Worm (Caenorhabditis elegans) whole organism, L3 larva: ENCODE results near the gene F54D5.15.

Experiments
- ZK546.5 ChIP-seq: sonication (generic microtip); optimal IDR thresholded peaks from 2 replicates; lab custom pipeline; 2017; ENCODE audit warnings: missing biosample characterization, missing genetic modification characterization
- aly-2 ChIP-seq: fragments of 150-350 bp; optimal IDR thresholded peaks from 2 replicates; lab custom pipeline; 2014; ENCODE audit warnings: missing biosample characterization, missing genetic modification characterization
- ama-1 ChIP-seq: fragments of 150-350 bp; optimal IDR thresholded peaks from 2 replicates; lab custom pipeline; 2018
- ceh-16 ChIP-seq: sonication (generic microtip); optimal IDR thresholded peaks from 2 replicates; lab custom pipeline; 2017; ENCODE audit warnings: missing biosample characterization, missing genetic modification characterization
- ceh-28 ChIP-seq: fragments of 150-350 bp; optimal IDR thresholded peaks from 2 replicates; lab custom pipeline; 2014; ENCODE audit warnings: missing biosample characterization, missing genetic modification reagents, missing genetic modification characterization
- ceh-82 ChIP-seq: fragments of 150-350 bp; optimal IDR thresholded peaks from 2 replicates; lab custom pipeline; 2014; ENCODE audit warnings: missing biosample characterization, missing genetic modification characterization
- egl-27 ChIP-seq: sonication (generic microtip); optimal IDR thresholded peaks from 4 replicates; lab custom pipeline; 2017; ENCODE audit warnings: missing biosample characterization, missing genetic modification reagents, missing genetic modification characterization
- elt-1 ChIP-seq: fragments of 150-350 bp; optimal IDR thresholded peaks from 2 replicates; lab custom pipeline; 2014; ENCODE audit warnings: missing biosample characterization, missing genetic modification characterization
- elt-2 ChIP-seq: sonication (generic microtip); optimal IDR thresholded peaks from 2 replicates; lab custom pipeline; 2016; ENCODE audit warnings: missing genetic modification reagents, mild to moderate bottlenecking, missing genetic modification characterization, missing compliant biosample characterization
- elt-3 ChIP-seq, 3 experiments: fragments of 150-350 bp in 1 of 3; sonication (generic microtip) in 2 of 3; optimal IDR thresholded peaks; 2 replicates in 2 of 3; 4 replicates in 1 of 3; lab custom pipeline; 2014 to 2017; ENCODE audit warnings: missing biosample characterization in 3 of 3, missing genetic modification characterization in 3 of 3
- fkh-2 ChIP-seq: fragments of 150-350 bp; optimal IDR thresholded peaks from 2 replicates; lab custom pipeline; 2014; ENCODE audit warnings: missing biosample characterization, missing genetic modification reagents, missing genetic modification characterization
- fos-1 ChIP-seq: fragments of 150-350 bp; optimal IDR thresholded peaks from 2 replicates; lab custom pipeline; 2014; ENCODE audit warnings: missing biosample characterization, missing genetic modification characterization
- hmg-11 ChIP-seq: sonication (generic microtip); optimal IDR thresholded peaks from 2 replicates; lab custom pipeline; 2016; ENCODE audit warnings: missing genetic modification characterization, missing compliant biosample characterization
- jun-1 ChIP-seq: fragments of 150-350 bp; optimal IDR thresholded peaks from 2 replicates; lab custom pipeline; 2014; ENCODE audit warnings: missing biosample characterization, missing genetic modification reagents, missing genetic modification characterization
- lin-15B ChIP-seq: fragments of 150-350 bp; optimal IDR thresholded peaks from 2 replicates; lab custom pipeline; 2014; ENCODE audit warnings: missing biosample characterization, missing genetic modification characterization
- lin-39 ChIP-seq: fragments of 150-350 bp; optimal IDR thresholded peaks from 2 replicates; lab custom pipeline; 2018; ENCODE audit warnings: missing biosample characterization, missing genetic modification reagents, missing genetic modification characterization
- lsy-12 ChIP-seq: sonication (generic microtip); optimal IDR thresholded peaks from 2 replicates; lab custom pipeline; 2016; ENCODE audit warnings: mild to moderate bottlenecking, missing genetic modification characterization, missing compliant biosample characterization
- mdl-1 ChIP-seq: fragments of 150-350 bp; optimal IDR thresholded peaks from 2 replicates; lab custom pipeline; 2014; ENCODE audit warnings: missing biosample characterization, missing genetic modification characterization
- mml-1 ChIP-seq: fragments of 150-350 bp; sonication (generic microtip); optimal IDR thresholded peaks from 3 replicates; lab custom pipeline; 2014; ENCODE audit warnings: missing biosample characterization, missing genetic modification characterization
- nfya-1 ChIP-seq: sonication (generic microtip); optimal IDR thresholded peaks from 2 replicates; lab custom pipeline; 2017; ENCODE audit warnings: missing genetic modification characterization, mild to moderate bottlenecking, missing compliant biosample characterization, antibody characterized with exemption, moderate library complexity; ENCODE audit not compliant: insufficient read depth
- nhr-11 ChIP-seq: fragments of 150-350 bp; optimal IDR thresholded peaks from 2 replicates; lab custom pipeline; 2014; ENCODE audit warnings: missing biosample characterization, missing genetic modification characterization
- nhr-12 ChIP-seq: fragments of 150-350 bp; optimal IDR thresholded peaks from 2 replicates; lab custom pipeline; 2014; ENCODE audit warnings: missing biosample characterization, missing genetic modification characterization
- nhr-23 ChIP-seq: fragments of 150-350 bp; optimal IDR thresholded peaks from 2 replicates; lab custom pipeline; 2014; ENCODE audit warnings: missing biosample characterization, missing genetic modification reagents, missing genetic modification characterization
- nhr-237 ChIP-seq: fragments of 150-350 bp; optimal IDR thresholded peaks from 2 replicates; lab custom pipeline; 2014; ENCODE audit warnings: missing biosample characterization, missing genetic modification characterization
- nhr-25 ChIP-seq: sonication (generic microtip); optimal IDR thresholded peaks from 2 replicates; lab custom pipeline; 2017; ENCODE audit warnings: missing biosample characterization, missing genetic modification characterization
- nhr-28 ChIP-seq: fragments of 150-350 bp; optimal IDR thresholded peaks from 2 replicates; lab custom pipeline; 2014; ENCODE audit warnings: missing biosample characterization, missing genetic modification characterization
- nhr-67 ChIP-seq: fragments of 150-350 bp; optimal IDR thresholded peaks from 2 replicates; lab custom pipeline; 2014; ENCODE audit warnings: missing biosample characterization, missing genetic modification characterization
- nhr-76 ChIP-seq: fragments of 150-350 bp; sonication (generic microtip); optimal IDR thresholded peaks from 5 replicates; lab custom pipeline; 2014; ENCODE audit warnings: missing biosample characterization, missing genetic modification characterization
- nhr-77 ChIP-seq: fragments of 150-350 bp; optimal IDR thresholded peaks from 2 replicates; lab custom pipeline; 2014; ENCODE audit warnings: missing biosample characterization, missing genetic modification characterization
- pha-4 ChIP-seq: fragments of 150-350 bp; optimal IDR thresholded peaks from 2 replicates; lab custom pipeline; 2014; ENCODE audit warnings: missing biosample characterization, missing genetic modification reagents, missing genetic modification characterization
- pqm-1 ChIP-seq: fragments of 150-350 bp; optimal IDR thresholded peaks from 2 replicates; lab custom pipeline; 2017; ENCODE audit warnings: missing biosample characterization, missing genetic modification characterization, inconsistent platforms
- sea-2 ChIP-seq: fragments of 150-350 bp; sonication (generic microtip); optimal IDR thresholded peaks from 4 replicates; lab custom pipeline; 2014; ENCODE audit warnings: missing biosample characterization, missing genetic modification reagents, missing genetic modification characterization
- skn-1 ChIP-seq: fragments of 150-350 bp; optimal IDR thresholded peaks from 2 replicates; lab custom pipeline; 2014; ENCODE audit warnings: missing biosample characterization, missing genetic modification characterization
- tbx-2 ChIP-seq: sonication (generic microtip); optimal IDR thresholded peaks from 2 replicates; lab custom pipeline; 2016; ENCODE audit warnings: mild to moderate bottlenecking, missing genetic modification characterization, missing compliant biosample characterization
- unc-39 ChIP-seq: sonication (generic microtip); optimal IDR thresholded peaks from 4 replicates; lab custom pipeline; 2017; ENCODE audit warnings: missing biosample characterization, missing genetic modification characterization
- zag-1 ChIP-seq: fragments of 150-350 bp; optimal IDR thresholded peaks from 2 replicates; lab custom pipeline; 2014; ENCODE audit warnings: missing biosample characterization, missing genetic modification characterization
- ztf-11 ChIP-seq: fragments of 150-350 bp; optimal IDR thresholded peaks from 2 replicates; lab custom pipeline; 2014; ENCODE audit warnings: missing biosample characterization, missing genetic modification characterization
- ztf-4 ChIP-seq: fragments of 150-350 bp; optimal IDR thresholded peaks from 2 replicates; lab custom pipeline; 2014; ENCODE audit warnings: missing biosample characterization, missing genetic modification characterization

Gene F54D5.15

DNA sequence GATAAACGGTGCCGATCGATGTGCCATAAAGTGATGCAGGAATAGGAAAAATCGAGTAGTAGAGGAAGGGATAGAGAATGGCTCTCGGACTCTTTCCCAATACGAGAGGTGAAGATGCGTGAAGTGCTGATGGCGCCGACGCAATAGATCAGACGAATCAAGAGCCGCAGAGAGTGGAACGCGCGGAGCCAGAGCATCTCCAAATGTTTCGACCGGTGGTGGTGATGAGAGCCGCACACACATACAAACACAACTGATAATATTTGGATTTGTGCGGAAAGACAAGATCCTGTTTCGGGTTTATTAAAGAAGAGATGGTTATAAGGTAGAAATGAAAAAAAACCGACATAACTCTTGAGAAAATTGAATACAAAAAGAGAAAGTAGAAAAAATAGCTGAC lies at the start of gene F54D5.15:
Gene F54D5.15 (minus strand): TSS at position 101 of the 400 bp plus-strand sequence.
- TF ChIP-seq nhr-25 (no peak), sea-2 (GFP tag; lab: Kevin White, UChicago) (no peak), nhr-67 (tag; lab: Kevin White, UChicago) (no peak), nhr-28 (no peak), lin-39 (tag; lab: Kevin White, UChicago) (no peak), ZK546.5 (tag; lab: Kevin White, UChicago) (no peak), nhr-23 (no peak), pqm-1 (tag; lab: Kevin White, UChicago) (no peak), ama-1 (lab: Kevin White, UChicago) (no peak), mdl-1 (tag; lab: Kevin White, UChicago) (no peak), tbx-2 (no peak), egl-27 (tag; lab: Kevin White, UChicago) (no peak), lsy-12 (tag; lab: Kevin White, UChicago) (no peak), ceh-28 (tag; lab: Kevin White, UChicago) (no peak), aly-2 (tag; lab: Kevin White, UChicago) (no peak), ceh-82 (tag; lab: Kevin White, UChicago) (no peak), skn-1 (tag; lab: Kevin White, UChicago) (no peak), pha-4 (no peak)
- TF ChIP-seq, all 47 proteins: peak for 0

DNA sequence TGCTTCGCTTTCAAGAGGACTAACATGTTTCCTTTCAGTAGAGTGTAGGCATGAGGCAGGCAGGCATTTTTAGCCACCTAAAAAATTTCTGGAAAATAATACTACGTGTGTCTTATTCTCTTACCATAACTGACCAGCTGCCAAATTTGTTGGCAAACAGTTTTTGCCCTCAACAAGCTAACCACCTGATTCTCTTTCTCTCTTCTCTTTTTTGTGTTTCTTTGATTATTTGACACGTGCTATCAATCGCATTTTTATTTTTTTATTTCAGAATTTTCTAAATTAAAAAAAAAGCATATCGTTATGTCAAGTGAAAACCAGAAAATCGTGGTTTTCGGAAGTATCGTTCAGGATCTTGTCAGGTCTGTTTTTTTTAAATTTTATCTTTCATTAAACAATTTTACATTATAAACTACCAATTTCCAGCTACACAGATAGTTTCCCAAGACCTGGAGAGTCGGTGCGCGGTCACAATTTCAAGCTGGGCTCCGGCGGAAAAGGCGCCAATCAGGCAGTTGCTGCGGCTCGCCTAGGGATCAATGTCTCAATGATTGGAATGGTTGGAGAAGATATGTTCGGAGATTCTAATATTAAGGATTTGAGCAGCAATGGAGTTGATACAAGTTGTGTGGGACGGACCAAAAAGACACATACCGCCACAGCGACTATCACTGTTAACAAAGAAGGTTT lies 48.2 kb upstream of the F54D5.15 start, which contains the start of gene F07A11.5:
Gene F07A11.5 (plus strand): TSS at position 267 of the 690 bp plus-strand sequence.
- TF ChIP-seq unc-39 (no peak), fos-1 (no peak), ztf-11 (no peak), nhr-11 (tag; lab: Kevin White, UChicago) (no peak), aly-2 (tag; lab: Kevin White, UChicago) (no peak), fkh-2 (no peak), pha-4 (peak; percentile 9)

DNA sequence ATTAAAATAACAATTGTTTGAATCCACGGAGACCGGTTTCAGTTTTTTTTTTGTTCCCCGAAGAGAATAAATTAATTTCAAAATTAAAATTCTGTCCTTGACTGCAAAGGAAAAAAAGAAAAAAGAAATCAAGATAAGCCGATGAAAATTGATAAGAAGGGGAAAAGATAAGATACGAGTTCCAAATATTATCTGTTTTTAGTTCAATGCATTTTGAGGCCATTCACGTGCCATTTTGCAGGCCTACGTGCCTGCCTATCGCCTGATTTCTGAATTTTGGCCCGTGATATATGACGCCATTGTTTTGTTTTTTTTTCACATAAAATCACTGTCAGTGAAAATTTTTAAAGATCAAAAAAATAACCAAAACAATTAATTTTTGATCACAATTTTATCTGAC lies 47.4 kb upstream of the F54D5.15 start:
- TF ChIP-seq lin-15B (tag; lab: Kevin White, UChicago) (no peak), elt-3 (tag; optimal IDR thresholded peaks at IDR 0.05; lab: Kevin White, UChicago) (peak; percentile 14 to 84 (median 72)), fos-1 (no peak), nhr-237 (no peak), ceh-16 (no peak), mml-1 (tag; lab: Kevin White, UChicago) (no peak), pha-4 (peak; percentile 33), pqm-1 (tag; lab: Kevin White, UChicago) (peak; percentile 67), elt-2 (tag; lab: Kevin White, UChicago) (peak; percentile 94), sea-2 (GFP tag; lab: Kevin White, UChicago) (no peak), elt-1 (peak; percentile 90), aly-2 (tag; lab: Kevin White, UChicago) (no peak)

DNA sequence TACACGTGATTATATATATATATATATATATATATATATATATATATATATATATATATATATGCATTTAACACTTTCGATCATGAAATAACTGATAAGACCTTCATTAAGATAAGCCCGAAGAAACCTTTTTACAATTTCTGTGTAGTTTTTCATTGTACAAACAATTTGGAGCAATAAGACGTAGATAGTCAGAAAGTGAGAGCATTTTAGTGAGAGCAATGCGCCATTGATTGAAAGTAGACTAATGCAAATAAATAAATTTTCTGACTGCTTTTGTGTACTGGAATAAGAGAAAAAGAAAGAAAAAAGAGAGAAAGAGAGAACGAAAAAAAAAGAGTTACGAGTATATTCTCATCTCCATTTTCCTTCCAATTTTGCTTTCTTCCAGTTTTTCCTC lies 40.6 kb upstream of the F54D5.15 start:
- TF ChIP-seq nhr-12 (tag; lab: Kevin White, UChicago) (no peak), pha-4 (peak; percentile 58), egl-27 (tag; lab: Kevin White, UChicago) (no peak), hmg-11 (no peak), zag-1 (tag; lab: Kevin White, UChicago) (no peak), ceh-28 (tag; lab: Kevin White, UChicago) (no peak), nhr-11 (tag; lab: Kevin White, UChicago) (no peak), nhr-76 (tag; lab: Kevin White, UChicago) (no peak), ZK546.5 (tag; lab: Kevin White, UChicago) (no peak), pqm-1 (tag; lab: Kevin White, UChicago) (peak; percentile 67), ceh-16 (no peak), aly-2 (tag; lab: Kevin White, UChicago) (no peak), lsy-12 (tag; lab: Kevin White, UChicago) (no peak), elt-2 (tag; lab: Kevin White, UChicago) (peak; percentile 82), nfya-1 (tag; lab: Kevin White, UChicago) (no peak), nhr-67 (tag; lab: Kevin White, UChicago) (no peak), ztf-4 (no peak), nhr-77 (no peak), lin-15B (tag; lab: Kevin White, UChicago) (no peak), elt-1 (no peak), jun-1 (tag; lab: Kevin White, UChicago) (no peak)
